Fruit fly (Drosophila melanogaster) whole organism, wandering third instar larva: Measurements from ENCODE around the gene AhcyL2.

Experiments
- Abd-B ChIP-seq: fragments of >200 bp; optimal IDR thresholded peaks from 2 replicates; lab custom pipeline; 2017; ENCODE audit warnings: missing biosample characterization, missing genetic modification characterization
- CG32264 ChIP-seq: fragments of 200-800 bp; sonication (Bioruptor generic); optimal IDR thresholded peaks from 2 replicates; lab custom pipeline; 2016; ENCODE audit warnings: missing biosample characterization, missing genetic modification characterization
- CG9705 ChIP-seq: fragments of 200-800 bp; sonication (Bioruptor generic); optimal IDR thresholded peaks from 2 replicates; lab custom pipeline; 2018; ENCODE audit warnings: missing biosample characterization, mild to moderate bottlenecking, missing genetic modification characterization
- CrebA ChIP-seq: fragments of 200-800 bp; sonication (Bioruptor generic); optimal IDR thresholded peaks from 2 replicates; lab custom pipeline; 2016; ENCODE audit warnings: missing biosample characterization, mild to moderate bottlenecking, missing genetic modification characterization, borderline replicate concordance
- Dfd ChIP-seq: fragments of >200 bp; optimal IDR thresholded peaks from 2 replicates; lab custom pipeline; 2017; ENCODE audit warnings: missing biosample characterization, missing genetic modification characterization
- GATAd ChIP-seq: sonication (Bioruptor generic); optimal IDR thresholded peaks from 2 replicates; lab custom pipeline; 2016; ENCODE audit warnings: missing biosample characterization, missing genetic modification characterization
- HLH106 ChIP-seq: fragments of 200-800 bp; optimal IDR thresholded peaks from 3 replicates; lab custom pipeline; 2019; ENCODE audit warnings: missing biosample characterization, mild to moderate bottlenecking, missing genetic modification characterization, moderate library complexity
- Hr78 ChIP-seq: fragments of >200 bp; optimal IDR thresholded peaks from 2 replicates; lab custom pipeline; 2017; ENCODE audit warnings: missing biosample characterization, missing genetic modification characterization
- Hr83 ChIP-seq: fragments of 200-300 bp; sonication (Bioruptor generic); optimal IDR thresholded peaks from 2 replicates; lab custom pipeline; 2016; ENCODE audit warnings: missing biosample characterization, mild to moderate bottlenecking, missing genetic modification characterization, moderate library complexity; ENCODE audit not compliant: poor library complexity, severe bottlenecking
- Jra ChIP-seq: sonication (Bioruptor generic); optimal IDR thresholded peaks from 2 replicates; lab custom pipeline; 2016; ENCODE audit warnings: missing biosample characterization, missing genetic modification characterization
- Mio ChIP-seq: sonication (Bioruptor generic); optimal IDR thresholded peaks from 2 replicates; lab custom pipeline; 2016; ENCODE audit warnings: missing biosample characterization, missing genetic modification characterization
- Myc ChIP-seq: fragments of >200 bp; optimal IDR thresholded peaks from 2 replicates; lab custom pipeline; 2017
- OdsH ChIP-seq: fragments of 200-800 bp; sonication (Bioruptor generic); optimal IDR thresholded peaks from 2 replicates; lab custom pipeline; 2016; ENCODE audit warnings: missing biosample characterization, mild to moderate bottlenecking, missing genetic modification characterization
- Vsx2 ChIP-seq: fragments of 200-300, 225-300 bp; sonication (Bioruptor generic); optimal IDR thresholded peaks from 2 replicates; lab custom pipeline; 2018; ENCODE audit warnings: missing biosample characterization, missing genetic modification characterization; ENCODE audit not compliant: partially characterized antibody
- br ChIP-seq: fragments of 200-800 bp; sonication (Bioruptor generic); optimal IDR thresholded peaks from 2 replicates; lab custom pipeline; 2016; ENCODE audit warnings: missing biosample characterization, missing genetic modification characterization
- brk ChIP-seq: fragments of 200-800 bp; sonication (Bioruptor generic); optimal IDR thresholded peaks from 2 replicates; lab custom pipeline; 2016; ENCODE audit warnings: missing biosample characterization, mild to moderate bottlenecking, missing genetic modification characterization
- dsf ChIP-seq: sonication (Bioruptor generic); optimal IDR thresholded peaks from 2 replicates; lab custom pipeline; 2016; ENCODE audit warnings: missing biosample characterization, missing genetic modification characterization, borderline replicate concordance
- ey ChIP-seq: fragments of 200-800 bp; sonication (Bioruptor generic); optimal IDR thresholded peaks from 2 replicates; lab custom pipeline; 2016; ENCODE audit warnings: missing biosample characterization, missing genetic modification characterization
- fru ChIP-seq: fragments of 200-800 bp; sonication (Bioruptor generic); optimal IDR thresholded peaks from 3 replicates; lab custom pipeline; 2016; ENCODE audit warnings: missing biosample characterization, mild to moderate bottlenecking, missing genetic modification characterization
- jim ChIP-seq: fragments of 175-275, 200-325 bp; sonication (Bioruptor generic); optimal IDR thresholded peaks from 2 replicates; lab custom pipeline; 2016; ENCODE audit warnings: missing biosample characterization, mild to moderate bottlenecking, missing genetic modification characterization
- lola ChIP-seq: fragments of >200 bp; optimal IDR thresholded peaks from 2 replicates; lab custom pipeline; 2017; ENCODE audit warnings: missing biosample characterization, missing genetic modification characterization
- pan ChIP-seq: fragments of >200 bp; optimal IDR thresholded peaks from 2 replicates; lab custom pipeline; 2017
- psq ChIP-seq: fragments of 200-800 bp; sonication (Bioruptor generic); optimal IDR thresholded peaks from 3 replicates; lab custom pipeline; 2017; ENCODE audit warnings: missing biosample characterization, mild to moderate bottlenecking, missing genetic modification characterization, moderate library complexity
- rgr ChIP-seq: fragments of 200-800 bp; sonication (Bioruptor generic); optimal IDR thresholded peaks from 3 replicates; lab custom pipeline; 2016; ENCODE audit warnings: missing biosample characterization, mild to moderate bottlenecking, missing genetic modification characterization
- sv ChIP-seq: fragments of 200-800 bp; sonication (Bioruptor generic); optimal IDR thresholded peaks from 3 replicates; lab custom pipeline; 2016; ENCODE audit warnings: missing biosample characterization, missing genetic modification characterization
- usp ChIP-seq: fragments of >200 bp; optimal IDR thresholded peaks from 2 replicates; lab custom pipeline; 2017; ENCODE audit warnings: missing biosample characterization, missing genetic modification characterization
- woc ChIP-seq: sonication (Bioruptor generic); optimal IDR thresholded peaks from 2 replicates; lab custom pipeline; 2016; ENCODE audit warnings: missing biosample characterization, mild to moderate bottlenecking, missing genetic modification characterization

The AhcyL2 gene

dm6 chr3R:16984221-16984620, 2.3 kb upstream of the AhcyL2 start:
- no peak for TF ChIP-seq pan (lab: Kevin White, UChicago)
- no peak for TF ChIP-seq Mio (GFP tag; lab: Kevin White, UChicago)
- TF ChIP-seq jim, result no peak
- no peak for TF ChIP-seq br (GFP tag; lab: Kevin White, UChicago)
- no peak for TF ChIP-seq lola (GFP tag; lab: Kevin White, UChicago)
- TF ChIP-seq Jra (GFP tag; lab: Kevin White, UChicago), result no peak

- TF ChIP-seq Dfd (GFP tag; lab: Kevin White, UChicago) (no peak), Mio (GFP tag; lab: Kevin White, UChicago) (no peak), Hr83 (GFP tag; lab: Kevin White, UChicago) (no peak)
These were observed 1.0 kb upstream of the AhcyL2 start for dm6 chr3R:16983001-16983400.

- TF ChIP-seq GATAd (GFP tag; lab: Kevin White, UChicago) (no peak), CrebA (GFP tag; lab: Kevin White, UChicago) (no peak), CG32264 (GFP tag; lab: Kevin White, UChicago) (no peak)
These were observed 867 bp downstream of the AhcyL2 start for dm6 chr3R:16980958-16981623.

dm6 chr3R:16977745-16978305, 4.1 kb downstream of the AhcyL2 start, which contains the start of gene Actn3:
Gene Actn3 (minus strand): TSS chr3R:16977795.
- TF ChIP-seq dsf (GFP tag; lab: Kevin White, UChicago) (no peak), Myc (lab: Kevin White, UChicago) (peak; percentile 21)
- TF ChIP-seq, all 38 proteins: peak for 1

dm6 chr3R:16974904-16975303, 7.1 kb downstream of the AhcyL2 start, which contains the start of gene VhaM9.7-d:
Gene VhaM9.7-d (plus strand): TSS chr3R:16975204.
- TF ChIP-seq usp (GFP tag; lab: Kevin White, UChicago) (no peak), Vsx2 (GFP tag; lab: Kevin White, UChicago) (no peak), CG9705 (GFP tag; lab: Kevin White, UChicago) (no peak), Hr83 (GFP tag; lab: Kevin White, UChicago) (no peak)

- no peak for TF ChIP-seq Hr78 (GFP tag; lab: Kevin White, UChicago)
- TF ChIP-seq psq (GFP tag; lab: Kevin White, UChicago), result no peak
- TF ChIP-seq HLH106, result no peak
- TF ChIP-seq lola (GFP tag; lab: Kevin White, UChicago), result no peak
These were observed 9.4 kb downstream of the AhcyL2 start for dm6 chr3R:16972575-16972974.

dm6 chr3R:16972136-16972535, 9.8 kb downstream of the AhcyL2 start, which contains the start of gene Abd-B:
Gene Abd-B (minus strand): TSS chr3R:16972236.
- TF ChIP-seq Hr83 (GFP tag; lab: Kevin White, UChicago), result no peak
- TF ChIP-seq ey (GFP tag; lab: Kevin White, UChicago), result no peak
- TF ChIP-seq woc (GFP tag; lab: Kevin White, UChicago), result no peak
- TF ChIP-seq brk (GFP tag; lab: Kevin White, UChicago), result no peak
- TF ChIP-seq rgr (GFP tag; lab: Kevin White, UChicago), result no peak
- TF ChIP-seq psq (GFP tag; lab: Kevin White, UChicago), result no peak
- TF ChIP-seq fru, result no peak
- no peak for TF ChIP-seq Abd-B
- TF ChIP-seq sv (GFP tag; lab: Kevin White, UChicago), result no peak
- TF ChIP-seq lola (GFP tag; lab: Kevin White, UChicago), result no peak
- TF ChIP-seq OdsH (GFP tag; lab: Kevin White, UChicago), result no peak
